Worm (Caenorhabditis elegans): Measurements from ENCODE around the gene T10F2.2.

Gene T10F2.2

ce11 chrIII:5134506-5134905 lies 30.6 kb downstream of the T10F2.2 start:
- TF ChIP-seq sem-2 (GFP tag; optimal IDR thresholded peaks at IDR 0.05): no peak
- no peak for TF ChIP-seq ceh-39 (tag; optimal IDR thresholded peaks at IDR 0.05)
- TF ChIP-seq lin-13 (tag; optimal IDR thresholded peaks at IDR 0.05): no peak
- no peak for TF ChIP-seq ceh-83 (GFP tag; optimal IDR thresholded peaks at IDR 0.05)
- TF ChIP-seq zip-8 (tag; optimal IDR thresholded peaks at IDR 0.05): no peak
- no peak for TF ChIP-seq ces-1 (GFP tag; optimal IDR thresholded peaks at IDR 0.05)
- TF ChIP-seq lin-32 (GFP tag; optimal IDR thresholded peaks at IDR 0.05): no peak
- TF ChIP-seq blmp-1 (tag; optimal IDR thresholded peaks at IDR 0.05): no peak
- no peak for TF ChIP-seq snpc-4 (tag; optimal IDR thresholded peaks at IDR 0.05)
- no peak for TF ChIP-seq flh-1 (GFP tag; optimal IDR thresholded peaks at IDR 0.05)

- TF ChIP-seq nhr-2 (tag; optimal IDR thresholded peaks at IDR 0.05) (no peak), elt-1 (tag; optimal IDR thresholded peaks at IDR 0.05; ENCODE audit: borderline replicate concordance, insufficient read depth) (no peak), unc-120 (tag; optimal IDR thresholded peaks at IDR 0.05; ENCODE audit: poor library complexity, severe bottlenecking) (no peak), sem-2 (GFP tag; optimal IDR thresholded peaks at IDR 0.05) (no peak), ces-1 (GFP tag; optimal IDR thresholded peaks at IDR 0.05) (no peak), cnd-1 (tag; optimal IDR thresholded peaks at IDR 0.05) (no peak), sptf-1 (tag; optimal IDR thresholded peaks at IDR 0.05) (no peak), ceh-43 (GFP tag; optimal IDR thresholded peaks at IDR 0.05) (no peak), hlh-1 (tag; optimal IDR thresholded peaks at IDR 0.05) (no peak), ceh-39 (tag; optimal IDR thresholded peaks at IDR 0.05) (no peak), pha-4 (tag; optimal IDR thresholded peaks at IDR 0.05) (no peak), mab-5 (tag; optimal IDR thresholded peaks at IDR 0.05) (no peak)
These were observed 34.5 kb downstream of the T10F2.2 start for ce11 chrIII:5130654-5131053.

- TF ChIP-seq nhr-76 (tag; optimal IDR thresholded peaks at IDR 0.05) (no peak), lsy-2 (tag; optimal IDR thresholded peaks at IDR 0.05) (no peak), M03D4.4 (tag; optimal IDR thresholded peaks at IDR 0.05) (no peak), ceh-83 (GFP tag; optimal IDR thresholded peaks at IDR 0.05) (no peak), bed-3 (GFP tag; optimal IDR thresholded peaks at IDR 0.05) (no peak), sptf-1 (tag; optimal IDR thresholded peaks at IDR 0.05) (no peak), unc-62 (GFP tag; optimal IDR thresholded peaks at IDR 0.05) (no peak), unc-120 (tag; optimal IDR thresholded peaks at IDR 0.05; ENCODE audit: poor library complexity, severe bottlenecking) (no peak), drap-1 (GFP tag; optimal IDR thresholded peaks at IDR 0.05) (no peak), zip-8 (tag; optimal IDR thresholded peaks at IDR 0.05) (no peak), mab-5 (tag; optimal IDR thresholded peaks at IDR 0.05) (no peak)
These were observed 35.9 kb downstream of the T10F2.2 start for ce11 chrIII:5129261-5129660.

ce11 chrIII:5126988-5127387 lies 38.1 kb downstream of the T10F2.2 start:
- TF ChIP-seq ceh-83 (GFP tag; optimal IDR thresholded peaks at IDR 0.05): no peak
- TF ChIP-seq nhr-2 (tag; optimal IDR thresholded peaks at IDR 0.05): peak; percentile 79

ce11 chrIII:5125759-5126158 lies 39.4 kb downstream of the T10F2.2 start:
- TF ChIP-seq lin-13 (tag; optimal IDR thresholded peaks at IDR 0.05): no peak
- TF ChIP-seq nhr-76 (tag; optimal IDR thresholded peaks at IDR 0.05): no peak
- TF ChIP-seq nhr-237 (tag; optimal IDR thresholded peaks at IDR 0.05): no peak
- TF ChIP-seq lin-32 (GFP tag; optimal IDR thresholded peaks at IDR 0.05): no peak
- no peak for TF ChIP-seq hlh-1 (tag; optimal IDR thresholded peaks at IDR 0.05)
- no peak for TF ChIP-seq nhr-2 (tag; optimal IDR thresholded peaks at IDR 0.05)
- TF ChIP-seq ztf-11 (tag; optimal IDR thresholded peaks at IDR 0.05): no peak
- TF ChIP-seq M03D4.4 (tag; optimal IDR thresholded peaks at IDR 0.05): no peak
- no peak for TF ChIP-seq ham-2 (GFP tag; optimal IDR thresholded peaks at IDR 0.05)
- no peak for TF ChIP-seq zip-8 (tag; optimal IDR thresholded peaks at IDR 0.05)
- TF ChIP-seq blmp-1 (tag; optimal IDR thresholded peaks at IDR 0.05): no peak
- TF ChIP-seq mep-1 (tag; optimal IDR thresholded peaks at IDR 0.05): no peak
- no peak for TF ChIP-seq mls-2 (tag; optimal IDR thresholded peaks at IDR 0.05)
- no peak for TF ChIP-seq elt-1 (tag; optimal IDR thresholded peaks at IDR 0.05; ENCODE audit: borderline replicate concordance, insufficient read depth)
- no peak for TF ChIP-seq unc-62 (GFP tag; optimal IDR thresholded peaks at IDR 0.05)
- TF ChIP-seq ceh-43 (GFP tag; optimal IDR thresholded peaks at IDR 0.05): no peak
- no peak for TF ChIP-seq snpc-4 (tag; optimal IDR thresholded peaks at IDR 0.05)

- TF ChIP-seq elt-1 (tag; optimal IDR thresholded peaks at IDR 0.05; ENCODE audit: borderline replicate concordance, insufficient read depth) (peak; percentile 68), unc-39 (tag; optimal IDR thresholded peaks at IDR 0.05) (no peak), nhr-2 (tag; optimal IDR thresholded peaks at IDR 0.05) (peak; percentile 33), unc-62 (GFP tag; optimal IDR thresholded peaks at IDR 0.05) (peak; percentile 42)
These were observed 40.7 kb downstream of the T10F2.2 start for ce11 chrIII:5124385-5124784.

All from whole organism, mixed stage, embryonic.